Worm (Caenorhabditis elegans): ENCODE measurements around the gene Y105C5A.1269.

The Y105C5A.1269 gene

DNA sequence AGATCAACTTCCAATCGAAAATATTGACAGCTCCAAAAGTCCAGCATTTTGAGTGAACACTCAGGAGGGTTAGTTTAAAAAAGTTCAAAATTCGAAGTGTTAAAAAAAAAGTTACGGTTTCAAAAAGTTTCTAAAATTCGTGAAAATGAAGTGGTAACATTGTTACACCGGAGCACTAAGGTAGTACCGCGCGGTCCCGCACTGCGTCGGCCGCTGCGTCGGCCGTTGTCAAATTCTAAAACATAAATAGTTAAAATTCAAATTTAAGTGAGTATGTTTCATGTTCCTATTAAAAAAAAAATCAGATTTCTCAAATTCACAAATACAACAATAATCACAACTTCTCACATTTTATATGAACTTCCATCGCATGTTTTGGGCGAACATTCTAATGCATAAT is 21.1 kb downstream of the Y105C5A.1269 start:
- TF ChIP-seq sptf-1 (tag; optimal IDR thresholded peaks at IDR 0.05): no peak
- TF ChIP-seq ceh-83 (GFP tag; optimal IDR thresholded peaks at IDR 0.05): no peak

DNA sequence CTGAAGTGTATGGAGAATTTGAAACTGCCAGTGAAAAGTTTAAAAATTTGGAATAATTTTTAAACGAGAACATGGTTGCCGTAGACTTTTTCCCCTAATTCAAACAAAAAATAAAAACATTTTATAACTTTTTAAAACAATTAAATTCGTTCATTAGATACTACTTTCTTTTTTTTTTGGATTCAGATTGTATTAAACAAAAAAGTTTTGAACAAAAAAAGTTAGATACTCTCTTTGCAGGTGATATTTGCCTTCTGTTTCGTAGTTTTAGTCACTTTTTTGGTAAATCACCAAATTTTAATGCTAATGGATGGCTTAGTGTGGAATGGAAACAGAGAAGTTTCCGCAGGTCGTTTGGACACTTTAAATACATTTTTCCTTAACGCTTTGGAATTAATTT is 23.2 kb downstream of the Y105C5A.1269 start, which contains the start of gene Y105C5B.1:
Gene Y105C5B.1, plus strand, starts transcription at position 301 of the 400 bp plus-strand sequence.
- TF ChIP-seq mls-2 (tag; optimal IDR thresholded peaks at IDR 0.05) (no peak), mep-1 (tag; optimal IDR thresholded peaks at IDR 0.05) (no peak), ham-2 (GFP tag; optimal IDR thresholded peaks at IDR 0.05) (no peak), nhr-12 (tag; optimal IDR thresholded peaks at IDR 0.05) (no peak), ceh-83 (GFP tag; optimal IDR thresholded peaks at IDR 0.05) (no peak), tbx-8 (GFP tag; optimal IDR thresholded peaks at IDR 0.05) (no peak), sem-2 (GFP tag; optimal IDR thresholded peaks at IDR 0.05) (no peak), drap-1 (GFP tag; optimal IDR thresholded peaks at IDR 0.05) (no peak), ces-1 (GFP tag; optimal IDR thresholded peaks at IDR 0.05) (no peak), bed-3 (GFP tag; optimal IDR thresholded peaks at IDR 0.05) (no peak), nhr-76 (tag; optimal IDR thresholded peaks at IDR 0.05) (no peak), unc-120 (tag; optimal IDR thresholded peaks at IDR 0.05; ENCODE audit: poor library complexity, severe bottlenecking) (no peak), nhr-237 (tag; optimal IDR thresholded peaks at IDR 0.05) (no peak), elt-3 (tag; optimal IDR thresholded peaks at IDR 0.05) (no peak), flh-1 (GFP tag; optimal IDR thresholded peaks at IDR 0.05) (no peak), snpc-4 (tag; optimal IDR thresholded peaks at IDR 0.05) (no peak), lin-32 (GFP tag; optimal IDR thresholded peaks at IDR 0.05) (no peak)

DNA sequence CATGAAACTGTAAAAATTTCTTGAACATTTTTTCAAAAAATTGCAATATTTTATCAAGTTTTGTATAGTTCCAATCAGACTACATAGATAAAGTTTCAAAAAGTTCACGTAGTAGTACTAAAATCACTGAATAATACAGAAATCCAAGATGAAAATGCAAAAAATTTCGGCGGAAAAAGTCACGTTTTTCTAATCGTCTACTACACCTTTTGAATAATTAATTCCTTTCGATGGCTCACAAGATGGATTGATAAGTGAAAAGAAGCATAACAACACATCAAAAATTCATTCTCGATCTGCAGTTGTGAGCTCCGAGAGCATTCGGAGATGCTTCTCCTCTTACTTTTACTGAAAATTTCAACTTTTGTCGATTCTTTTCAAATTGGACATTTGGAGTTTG is 25.4 kb downstream of the Y105C5A.1269 start, which contains the start of gene gcy-25:
Gene gcy-25, plus strand, starts transcription at position 301 of the 400 bp plus-strand sequence.
- no peak for TF ChIP-seq lin-13 (tag; optimal IDR thresholded peaks at IDR 0.05)
- TF ChIP-seq nhr-28 (tag; optimal IDR thresholded peaks at IDR 0.05): no peak
- no peak for TF ChIP-seq blmp-1 (tag; optimal IDR thresholded peaks at IDR 0.05)
- TF ChIP-seq ceh-83 (GFP tag; optimal IDR thresholded peaks at IDR 0.05): no peak
- no peak for TF ChIP-seq ham-2 (GFP tag; optimal IDR thresholded peaks at IDR 0.05)
- TF ChIP-seq unc-62 (GFP tag; optimal IDR thresholded peaks at IDR 0.05): no peak
- TF ChIP-seq mep-1 (tag; optimal IDR thresholded peaks at IDR 0.05): no peak
- TF ChIP-seq elt-1 (tag; optimal IDR thresholded peaks at IDR 0.05; ENCODE audit: borderline replicate concordance, insufficient read depth): no peak
- TF ChIP-seq mls-2 (tag; optimal IDR thresholded peaks at IDR 0.05): no peak
- no peak for TF ChIP-seq sem-2 (GFP tag; optimal IDR thresholded peaks at IDR 0.05)
- no peak for TF ChIP-seq M03D4.4 (tag; optimal IDR thresholded peaks at IDR 0.05)
- no peak for TF ChIP-seq bed-3 (GFP tag; optimal IDR thresholded peaks at IDR 0.05)
- TF ChIP-seq ceh-39 (tag; optimal IDR thresholded peaks at IDR 0.05): no peak
- no peak for TF ChIP-seq cnd-1 (tag; optimal IDR thresholded peaks at IDR 0.05)
- no peak for TF ChIP-seq nhr-237 (tag; optimal IDR thresholded peaks at IDR 0.05)
- no peak for TF ChIP-seq tbx-8 (GFP tag; optimal IDR thresholded peaks at IDR 0.05)
- no peak for TF ChIP-seq unc-120 (tag; optimal IDR thresholded peaks at IDR 0.05; ENCODE audit: poor library complexity, severe bottlenecking)
- no peak for TF ChIP-seq elt-3 (tag; optimal IDR thresholded peaks at IDR 0.05)
- TF ChIP-seq unc-39 (tag; optimal IDR thresholded peaks at IDR 0.05): no peak

DNA sequence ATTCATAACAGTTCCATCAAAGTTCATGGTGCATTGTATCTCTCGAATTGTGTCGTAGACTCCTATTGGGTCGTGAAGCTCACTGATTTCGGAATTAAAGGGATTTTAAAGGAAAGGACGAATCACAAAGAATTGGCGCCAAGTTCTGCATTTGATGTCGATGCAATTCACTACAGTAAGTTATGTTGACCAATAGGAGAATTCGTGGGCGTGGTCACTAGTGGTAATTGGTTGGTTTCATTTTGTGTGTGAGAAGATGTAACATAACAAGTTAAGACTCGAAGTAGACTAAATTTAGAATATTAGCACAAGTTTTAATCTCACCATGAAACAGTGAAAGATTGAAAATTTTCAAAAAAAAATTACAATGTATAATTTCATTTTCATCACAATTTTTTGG is 31.1 kb downstream of the Y105C5A.1269 start:
- TF ChIP-seq drap-1 (GFP tag; optimal IDR thresholded peaks at IDR 0.05) (no peak), mep-1 (tag; optimal IDR thresholded peaks at IDR 0.05) (no peak), ceh-83 (GFP tag; optimal IDR thresholded peaks at IDR 0.05) (no peak), flh-1 (GFP tag; optimal IDR thresholded peaks at IDR 0.05) (no peak), nhr-237 (tag; optimal IDR thresholded peaks at IDR 0.05) (no peak), ztf-11 (tag; optimal IDR thresholded peaks at IDR 0.05) (no peak), nhr-12 (tag; optimal IDR thresholded peaks at IDR 0.05) (no peak)

DNA sequence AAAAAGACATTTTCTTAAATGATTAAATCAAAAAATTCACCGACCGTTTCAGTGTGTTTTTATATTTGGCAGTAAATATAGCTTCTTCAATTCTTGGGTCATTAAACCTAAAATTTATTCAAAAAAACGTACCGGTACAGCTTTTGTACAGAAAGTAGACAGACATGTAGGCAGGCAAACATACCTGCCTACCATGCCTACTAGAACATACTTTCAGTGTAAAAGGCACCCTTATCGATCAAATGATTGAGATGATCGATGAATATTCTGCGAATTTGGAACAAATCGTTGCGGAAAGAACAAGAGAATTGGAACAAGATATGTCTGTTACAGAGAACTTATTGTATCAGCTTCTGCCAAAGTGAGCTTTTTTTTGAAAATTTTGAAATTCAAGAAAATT is 32.9 kb downstream of the Y105C5A.1269 start:
- TF ChIP-seq pha-4 (tag; optimal IDR thresholded peaks at IDR 0.05) (no peak), nhr-12 (tag; optimal IDR thresholded peaks at IDR 0.05) (no peak), zip-8 (tag; optimal IDR thresholded peaks at IDR 0.05) (no peak), ztf-11 (tag; optimal IDR thresholded peaks at IDR 0.05) (no peak), blmp-1 (tag; optimal IDR thresholded peaks at IDR 0.05) (no peak), cnd-1 (tag; optimal IDR thresholded peaks at IDR 0.05) (no peak), lsy-2 (tag; optimal IDR thresholded peaks at IDR 0.05) (no peak), nhr-76 (tag; optimal IDR thresholded peaks at IDR 0.05) (no peak), lin-13 (tag; optimal IDR thresholded peaks at IDR 0.05) (no peak), elt-1 (tag; optimal IDR thresholded peaks at IDR 0.05; ENCODE audit: borderline replicate concordance, insufficient read depth) (no peak), nhr-28 (tag; optimal IDR thresholded peaks at IDR 0.05) (no peak), lin-32 (GFP tag; optimal IDR thresholded peaks at IDR 0.05) (no peak), bed-3 (GFP tag; optimal IDR thresholded peaks at IDR 0.05) (no peak), flh-1 (GFP tag; optimal IDR thresholded peaks at IDR 0.05) (no peak), unc-62 (GFP tag; optimal IDR thresholded peaks at IDR 0.05) (no peak)

Measured in whole organism, mixed stage, embryonic.